Worm (Caenorhabditis elegans) whole organism, young adult: Measurements from ENCODE around the gene T13C5.2.

Experiments
- C17E4.6 ChIP-seq: fragments of 200-800 bp; sonication (Bioruptor generic); IDR thresholded peaks from 2 replicates; pipeline ENCODE4 v1.3.6; 2022; ENCODE audit warnings: missing genetic modification reagents, missing genetic modification characterization, missing compliant biosample characterization
- ama-1 ChIP-seq, 3 experiments: fragments of 150-350 bp in 1 of 3; sonication (generic microtip) in 2 of 3; optimal IDR thresholded peaks; 2 replicates each; lab custom pipeline; 2014 to 2018; ENCODE audit warnings: missing biosample characterization in 2 of 3, missing genetic modification characterization in 2 of 3, missing genetic modification reagents in 2 of 3
- attf-3 ChIP-seq: fragments of 200-800 bp; sonication (Bioruptor generic); conservative IDR thresholded peaks from 2 replicates; pipeline ENCODE4 v1.3.6; 2022; ENCODE audit warnings: missing genetic modification reagents, missing genetic modification characterization, missing compliant biosample characterization
- die-1 ChIP-seq: sonication (generic microtip); optimal IDR thresholded peaks from 2 replicates; lab custom pipeline; 2016; ENCODE audit warnings: missing genotype, mild to moderate bottlenecking, missing genetic modification characterization, missing compliant biosample characterization
- egrh-3 ChIP-seq: fragments of 200-800 bp; sonication (Bioruptor generic); IDR thresholded peaks from 2 replicates; pipeline ENCODE4 v1.3.6; 2022; ENCODE audit warnings: missing genetic modification reagents, missing genetic modification characterization, missing compliant biosample characterization
- ets-4 ChIP-seq: fragments of 200-800 bp; sonication (Bioruptor generic); optimal IDR thresholded peaks from 2 replicates; lab custom pipeline; 2018; ENCODE audit warnings: mild to moderate bottlenecking, missing genetic modification characterization, missing compliant biosample characterization
- fkh-3 ChIP-seq: sonication (generic microtip); optimal IDR thresholded peaks from 2 replicates; lab custom pipeline; 2016; ENCODE audit warnings: mild to moderate bottlenecking, missing genetic modification characterization, missing compliant biosample characterization
- hmg-1.2 ChIP-seq: fragments of 200-800 bp; sonication (Bioruptor generic); IDR thresholded peaks from 2 replicates; pipeline ENCODE4 v1.3.6; 2022; ENCODE audit warnings: missing genetic modification reagents, missing genetic modification characterization, missing compliant biosample characterization
- hmg-20 ChIP-seq: fragments of 200-800 bp; sonication (Bioruptor generic); IDR thresholded peaks from 2 replicates; pipeline ENCODE4 v1.3.6; 2022; ENCODE audit warnings: missing genetic modification reagents, missing genetic modification characterization, missing compliant biosample characterization
- rpc-1 ChIP-seq, 2 experiments: fragments of 150-350 bp in 1 of 2; sonication (generic microtip) in 1 of 2; optimal IDR thresholded peaks; 2 replicates each; lab custom pipeline; 2014 to 2018; ENCODE audit warnings: missing biosample characterization in 1 of 2, missing genetic modification characterization in 1 of 2, missing genetic modification reagents in 1 of 2, missing genotype in 1 of 2
- snpc-4 ChIP-seq, 5 experiments: fragments of 150-350 bp in 1 of 5; sonication (generic microtip) in 4 of 5; optimal IDR thresholded peaks; 2 replicates each; lab custom pipeline; 2014 to 2018; ENCODE audit warnings: missing genetic modification characterization in 5 of 5, missing biosample characterization in 3 of 5, antibody characterized with exemption in 2 of 5, mild to moderate bottlenecking in 2 of 5, missing compliant biosample characterization in 2 of 5, missing genotype in 2 of 5, moderate library complexity in 2 of 5, missing genetic modification reagents in 1 of 5

ce11 chrX:6150449-6150848 lies 34.4 kb upstream of the T13C5.2 start, which contains the start of gene tag-275:
- TF ChIP-seq ets-4 (GFP tag; lab: Kevin White, UChicago): no peak
- no peak for TF ChIP-seq snpc-4 (GFP tag; optimal IDR thresholded peaks at IDR 0.05; lab: Kevin White, UChicago)
- no peak for TF ChIP-seq snpc-4 (tag; optimal IDR thresholded peaks at IDR 0.05; lab: Kevin White, UChicago)
- no peak for TF ChIP-seq C17E4.6 (GFP tag; lab: Robert Waterston, UW)
- TF ChIP-seq hmg-1.2: no peak
- TF ChIP-seq ama-1 (optimal IDR thresholded peaks at IDR 0.05; lab: Kevin White, UChicago): no peak
- TF ChIP-seq ama-1 (GFP tag; optimal IDR thresholded peaks at IDR 0.05; lab: Kevin White, UChicago): no peak
- no peak for TF ChIP-seq die-1 (tag; lab: Kevin White, UChicago)
- no peak for TF ChIP-seq fkh-3
- no peak for TF ChIP-seq rpc-1 (optimal IDR thresholded peaks at IDR 0.05; lab: Kevin White, UChicago)
- TF ChIP-seq rpc-1 (tag; optimal IDR thresholded peaks at IDR 0.05; lab: Kevin White, UChicago): no peak
- no peak for TF ChIP-seq egrh-3 (GFP tag; lab: Robert Waterston, UW)
- no peak for TF ChIP-seq hmg-20 (GFP tag; lab: Robert Waterston, UW)
- no peak for TF ChIP-seq attf-3 (GFP tag; lab: Robert Waterston, UW)
